Fruit fly (Drosophila melanogaster) whole organism, embryonic: ENCODE data around the gene CG15818.
A peak's percentile ranks its signal among the peaks of the same experiment; 100 is the strongest.

Experiments used
- Adf1 ChIP-seq: fragments of 200-800 bp; sonication (Bioruptor generic); IDR thresholded peaks from 2 replicates; pipeline ENCODE4 v1.3.6; 2022; ENCODE audit warnings: missing biosample characterization, missing genetic modification characterization
- Antp ChIP-seq: fragments of 200-800 bp; sonication (Bioruptor generic); optimal IDR thresholded peaks from 3 replicates; lab custom pipeline; 2016; ENCODE audit warnings: missing biosample characterization, missing genetic modification characterization
- CG10147 ChIP-seq: fragments of 200-800 bp; sonication (Bioruptor generic); optimal IDR thresholded peaks from 2 replicates; lab custom pipeline; 2019; ENCODE audit warnings: missing biosample characterization, mild to moderate bottlenecking, missing genetic modification characterization, moderate library complexity
- CG10979 ChIP-seq: fragments of 200-800 bp; sonication (Bioruptor generic); optimal IDR thresholded peaks from 2 replicates; lab custom pipeline; 2018; ENCODE audit warnings: missing biosample characterization, mild to moderate bottlenecking, missing genetic modification characterization, moderate library complexity
- CG11723 ChIP-seq: fragments of 200-800 bp; sonication (Bioruptor generic); optimal IDR thresholded peaks from 2 replicates; lab custom pipeline; 2017; ENCODE audit warnings: missing biosample characterization, mild to moderate bottlenecking, missing genetic modification characterization
- CG12391 ChIP-seq: fragments of 200-800 bp; sonication (Bioruptor generic); optimal IDR thresholded peaks from 3 replicates; lab custom pipeline; 2018; ENCODE audit warnings: missing biosample characterization, mild to moderate bottlenecking, missing genetic modification characterization, moderate library complexity
- CG13424 ChIP-seq: fragments of 200-800 bp; sonication (Bioruptor generic); optimal IDR thresholded peaks from 2 replicates; lab custom pipeline; 2019; ENCODE audit warnings: missing biosample characterization, mild to moderate bottlenecking, missing genetic modification characterization, moderate library complexity
- CG15479 ChIP-seq: fragments of 200-800 bp; sonication (Bioruptor generic); optimal IDR thresholded peaks from 3 replicates; lab custom pipeline; 2019; ENCODE audit warnings: missing biosample characterization, mild to moderate bottlenecking, missing genetic modification characterization, moderate library complexity
- CG1602 ChIP-seq: fragments of 200-800 bp; sonication (Bioruptor generic); optimal IDR thresholded peaks from 3 replicates; lab custom pipeline; 2016; ENCODE audit warnings: missing biosample characterization, missing genetic modification characterization
- CG1647 ChIP-seq: fragments of 200-800 bp; sonication (Bioruptor generic); optimal IDR thresholded peaks from 3 replicates; lab custom pipeline; 2016; ENCODE audit warnings: missing biosample characterization, missing genetic modification characterization
- CG17359 ChIP-seq: fragments of 200-800 bp; sonication (Bioruptor generic); optimal IDR thresholded peaks from 3 replicates; lab custom pipeline; 2018; ENCODE audit warnings: missing biosample characterization, mild to moderate bottlenecking, missing genetic modification characterization, moderate library complexity
- CG17361 ChIP-seq: fragments of 200-800 bp; sonication (Bioruptor generic); IDR thresholded peaks from 3 replicates; pipeline ENCODE4 v1.3.6; 2022; ENCODE audit warnings: missing biosample characterization, missing genetic modification characterization
- CG17568 ChIP-seq: fragments of 200-800 bp; sonication (Bioruptor generic); optimal IDR thresholded peaks from 2 replicates; lab custom pipeline; 2018; ENCODE audit warnings: missing biosample characterization, mild to moderate bottlenecking, missing genetic modification characterization, moderate library complexity
- CG17802 ChIP-seq: fragments of 200-800 bp; sonication (Bioruptor generic); optimal IDR thresholded peaks from 2 replicates; lab custom pipeline; 2018; ENCODE audit warnings: missing biosample characterization, mild to moderate bottlenecking, missing genetic modification characterization, moderate library complexity
- CG31224 ChIP-seq: fragments of 200-800 bp; sonication (Bioruptor generic); IDR thresholded peaks from 2 replicates; pipeline ENCODE4 v1.3.6; 2022; ENCODE audit warnings: missing biosample characterization, missing genetic modification characterization
- CG33213 ChIP-seq: fragments of 200-800 bp; sonication (Bioruptor generic); optimal IDR thresholded peaks from 3 replicates; lab custom pipeline; 2016; ENCODE audit warnings: missing biosample characterization, missing genetic modification characterization
- CG3407 ChIP-seq: fragments of 200-800 bp; sonication (Bioruptor generic); optimal IDR thresholded peaks from 2 replicates; lab custom pipeline; 2018; ENCODE audit warnings: missing biosample characterization, mild to moderate bottlenecking, missing genetic modification characterization
- CG34422 ChIP-seq: fragments of 200-800 bp; sonication (Bioruptor generic); IDR thresholded peaks from 3 replicates; pipeline ENCODE4 v1.3.6; 2022; ENCODE audit warnings: missing biosample characterization, missing genetic modification characterization
- CG43689 ChIP-seq: fragments of 200-800 bp; sonication (Bioruptor generic); IDR thresholded peaks from 2 replicates; pipeline ENCODE4 v1.3.6; 2022; ENCODE audit warnings: missing biosample characterization, missing genetic modification characterization
- CG4617 ChIP-seq: fragments of 200-800 bp; sonication (Bioruptor generic); optimal IDR thresholded peaks from 3 replicates; lab custom pipeline; 2016; ENCODE audit warnings: missing biosample characterization, missing genetic modification characterization, borderline replicate concordance
- CG5953 ChIP-seq: fragments of 200-800 bp; sonication (Bioruptor generic); IDR thresholded peaks from 2 replicates; pipeline ENCODE4 v1.3.6; 2022; ENCODE audit warnings: missing biosample characterization, missing genetic modification characterization
- CG6689 ChIP-seq: fragments of 200-800 bp; sonication (Bioruptor generic); IDR thresholded peaks from 2 replicates; pipeline ENCODE4 v1.3.6; 2022; ENCODE audit warnings: missing biosample characterization, missing genetic modification characterization
- CG7271 ChIP-seq: fragments of 200-800 bp; sonication (Bioruptor generic); optimal IDR thresholded peaks from 2 replicates; lab custom pipeline; 2018; ENCODE audit warnings: missing biosample characterization, mild to moderate bottlenecking, missing genetic modification characterization, moderate library complexity
- CG7987 ChIP-seq: fragments of 200-800 bp; sonication (Bioruptor generic); optimal IDR thresholded peaks from 2 replicates; lab custom pipeline; 2018; ENCODE audit warnings: missing biosample characterization, mild to moderate bottlenecking, missing genetic modification characterization, moderate library complexity
- CG8478 ChIP-seq: fragments of >200 bp; optimal IDR thresholded peaks from 2 replicates; lab custom pipeline; 2018
- CG8944 ChIP-seq: fragments of 200-800 bp; sonication (Bioruptor generic); optimal IDR thresholded peaks from 3 replicates; lab custom pipeline; 2016; ENCODE audit warnings: missing biosample characterization, missing genetic modification characterization
- CG9609 ChIP-seq: fragments of 200-800 bp; sonication (Bioruptor generic); optimal IDR thresholded peaks from 3 replicates; lab custom pipeline; 2016; ENCODE audit warnings: missing biosample characterization, missing genetic modification characterization
- CG9932 ChIP-seq: fragments of 200-800 bp; sonication (Bioruptor generic); IDR thresholded peaks from 2 replicates; pipeline ENCODE4 v1.3.6; 2022; ENCODE audit warnings: missing biosample characterization, missing genetic modification characterization
- D19B ChIP-seq: fragments of 200-800 bp; sonication (Bioruptor generic); optimal IDR thresholded peaks from 2 replicates; lab custom pipeline; 2017; ENCODE audit warnings: missing biosample characterization, mild to moderate bottlenecking, missing genetic modification characterization
- Dfd ChIP-seq, 2 experiments: fragments of >200 bp; optimal IDR thresholded peaks; 2 replicates each; lab custom pipeline; 2017; ENCODE audit warnings: missing biosample characterization in 2 of 2, missing genetic modification characterization in 2 of 2
- HmgZ ChIP-seq: fragments of 200-800 bp; sonication (Bioruptor generic); optimal IDR thresholded peaks from 2 replicates; lab custom pipeline; 2018; ENCODE audit warnings: missing biosample characterization, mild to moderate bottlenecking, missing genetic modification characterization
- Hmx ChIP-seq: fragments of 200-800 bp; sonication (Bioruptor generic); optimal IDR thresholded peaks from 2 replicates; lab custom pipeline; 2016; ENCODE audit warnings: missing biosample characterization, missing genetic modification characterization
- Mes4 ChIP-seq: fragments of 200-800 bp; sonication (Bioruptor generic); optimal IDR thresholded peaks from 2 replicates; lab custom pipeline; 2016; ENCODE audit warnings: missing biosample characterization, missing genetic modification characterization
- Ptx1 ChIP-seq: fragments of 200-800 bp; sonication (Bioruptor generic); IDR thresholded peaks from 2 replicates; pipeline ENCODE4 v1.3.6; 2022; ENCODE audit warnings: missing biosample characterization, missing genetic modification characterization
- YL-1 ChIP-seq: fragments of 200-800 bp; sonication (Bioruptor generic); optimal IDR thresholded peaks from 3 replicates; lab custom pipeline; 2017; ENCODE audit warnings: missing biosample characterization, mild to moderate bottlenecking, missing genetic modification characterization
- bigmax ChIP-seq: fragments of 200-800 bp; sonication (Bioruptor generic); optimal IDR thresholded peaks from 2 replicates; lab custom pipeline; 2018; ENCODE audit warnings: missing biosample characterization, mild to moderate bottlenecking, missing genetic modification characterization
- br ChIP-seq: fragments of >200 bp; optimal IDR thresholded peaks from 2 replicates; lab custom pipeline; 2017
- dan ChIP-seq: fragments of 200-800 bp; sonication (Bioruptor generic); IDR thresholded peaks from 2 replicates; pipeline ENCODE4 v1.3.6; 2022; ENCODE audit warnings: missing biosample characterization, missing genetic modification characterization
- ewg ChIP-seq: fragments of 200-800 bp; sonication (Bioruptor generic); optimal IDR thresholded peaks from 3 replicates; lab custom pipeline; 2017; ENCODE audit warnings: mild to moderate bottlenecking, missing biosample characterization, missing genetic modification reagents, missing genetic modification characterization
- gcm ChIP-seq: fragments of 200-800 bp; sonication (Bioruptor generic); optimal IDR thresholded peaks from 2 replicates; lab custom pipeline; 2019; ENCODE audit warnings: missing biosample characterization, mild to moderate bottlenecking, missing genetic modification characterization, moderate library complexity
- insv ChIP-seq, 2 experiments: fragments of 200-800 bp; sonication (Bioruptor generic); optimal IDR thresholded peaks; 3 replicates each; lab custom pipeline; 2016 to 2018; ENCODE audit warnings: missing biosample characterization in 2 of 2, missing genetic modification characterization in 2 of 2
- ken ChIP-seq: fragments of 200-800 bp; sonication (Bioruptor generic); IDR thresholded peaks from 3 replicates; pipeline ENCODE4 v1.3.6; 2022; ENCODE audit warnings: missing biosample characterization, missing genetic modification characterization
- klu ChIP-seq: fragments of 200-800 bp; sonication (Bioruptor generic); IDR thresholded peaks from 2 replicates; pipeline ENCODE4 v1.3.6; 2022; ENCODE audit warnings: missing biosample characterization, missing genetic modification characterization
- lola ChIP-seq, 3 experiments: fragments of >200 bp in 2 of 3; fragments of 200-800 bp in 1 of 3; sonication (Bioruptor generic) in 1 of 3; optimal IDR thresholded peaks; 2 replicates each; lab custom pipeline; 2017 to 2019; ENCODE audit warnings: missing biosample characterization in 3 of 3, missing genetic modification characterization in 3 of 3, mild to moderate bottlenecking in 1 of 3, moderate library complexity in 1 of 3
- pho ChIP-seq: fragments of 200-800 bp; sonication (Bioruptor generic); optimal IDR thresholded peaks from 2 replicates; lab custom pipeline; 2016; ENCODE audit warnings: missing biosample characterization, missing genetic modification characterization
- tin ChIP-seq: fragments of 200-800 bp; sonication (Bioruptor generic); optimal IDR thresholded peaks from 3 replicates; lab custom pipeline; 2016; ENCODE audit warnings: missing biosample characterization, missing genetic modification characterization
- tio ChIP-seq: fragments of 200-800 bp; sonication (Bioruptor generic); optimal IDR thresholded peaks from 2 replicates; lab custom pipeline; 2017; ENCODE audit warnings: missing biosample characterization, missing genetic modification characterization, inconsistent platforms
- tll ChIP-seq, 2 experiments: fragments of 200-800 bp in 1 of 2; fragments of >200 bp in 1 of 2; sonication (Bioruptor generic) in 1 of 2; optimal IDR thresholded peaks; 2 replicates each; lab custom pipeline; 2017 to 2019; ENCODE audit warnings: missing biosample characterization in 2 of 2, missing genetic modification characterization in 2 of 2, mild to moderate bottlenecking in 1 of 2, moderate library complexity in 1 of 2
- wor ChIP-seq: fragments of 200-800 bp; sonication (Bioruptor generic); IDR thresholded peaks from 2 replicates; pipeline ENCODE4 v1.3.6; 2022; ENCODE audit warnings: missing biosample characterization, missing genetic modification characterization
- yki ChIP-seq: fragments of >200 bp; optimal IDR thresholded peaks from 3 replicates; lab custom pipeline; 2018
- zen ChIP-seq: fragments of 200-800 bp; sonication (Bioruptor generic); optimal IDR thresholded peaks from 3 replicates; lab custom pipeline; 2018; ENCODE audit warnings: missing biosample characterization, mild to moderate bottlenecking, missing genetic modification characterization, moderate library complexity

Gene CG15818

DNA sequence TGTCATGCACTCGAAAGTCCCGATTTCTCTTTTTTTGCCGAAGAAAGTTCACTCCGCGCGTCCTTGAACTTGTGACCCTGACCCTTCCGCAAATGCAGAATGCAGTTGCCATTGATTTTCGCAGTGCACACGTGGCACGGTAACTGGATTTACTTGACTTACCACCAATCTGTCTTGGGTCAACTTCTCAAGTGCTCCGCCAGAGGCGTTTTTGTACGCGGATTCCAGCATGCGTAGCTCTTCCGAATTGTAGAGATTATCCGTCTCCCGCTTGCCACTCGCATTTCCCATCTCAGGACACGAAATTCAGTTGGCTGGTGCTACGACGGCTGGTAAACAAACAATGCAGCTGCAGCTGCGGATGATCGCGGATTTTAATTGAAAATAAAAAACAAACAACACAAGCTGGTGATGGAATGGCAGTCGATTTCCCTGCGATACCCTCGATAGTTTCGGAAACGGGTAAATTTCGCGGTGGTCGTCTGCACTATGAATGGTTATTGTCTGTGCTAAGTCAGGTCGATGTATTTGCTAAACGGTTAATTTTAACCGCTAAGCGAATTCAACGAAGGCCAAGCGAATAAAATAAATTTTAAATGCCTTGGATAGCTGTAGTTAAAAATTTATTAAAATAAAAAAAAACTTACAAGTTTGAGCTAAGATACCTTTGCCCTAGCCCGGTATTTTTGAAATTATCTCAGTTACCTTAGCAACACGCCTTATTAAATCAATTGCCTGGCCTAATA is 22.7 kb upstream of the CG15818 start, which contains the start of the genes CG5149 and gudu (continued):
- TF ChIP-seq CG4617 (GFP tag; lab: Kevin White, UChicago) (peak; percentile 58), HmgZ (tag; lab: Kevin White, UChicago) (peak; percentile 46), CG5953 (GFP tag; lab: Robert Waterston, UW) (no peak), CG12391 (tag; lab: Kevin White, UChicago) (no peak), Adf1 (GFP tag; lab: Robert Waterston, UW) (no peak), CG1602 (no peak), CG17802 (tag; lab: Kevin White, UChicago) (no peak), CG34422 (no peak), gcm (no peak), CG7271 (tag; lab: Kevin White, UChicago) (no peak), CG10979 (tag; lab: Kevin White, UChicago) (no peak), br (no peak), CG7987 (GFP tag; lab: Kevin White, UChicago) (peak; percentile 24), CG6689 (GFP tag; lab: Robert Waterston, UW) (no peak), CG8478 (no peak), Ptx1 (GFP tag; lab: Robert Waterston, UW) (no peak), Mes4 (GFP tag; lab: Kevin White, UChicago) (no peak), tin (GFP tag; lab: Kevin White, UChicago) (no peak), CG17361 (GFP tag; lab: Robert Waterston, UW) (peak; percentile 52; the same call in 2 of the 3 replicates), CG15479 (no peak), CG13424 (no peak), dan (no peak), pho (GFP tag; lab: Kevin White, UChicago) (no peak), CG8944 (GFP tag; lab: Kevin White, UChicago) (no peak), zen (peak; percentile 22), CG1647 (GFP tag; lab: Kevin White, UChicago) (no peak), Dfd (GFP tag; optimal IDR thresholded peaks at IDR 0.05; lab: Kevin White, UChicago) (no peak), CG3407 (GFP tag; lab: Kevin White, UChicago) (no peak), tio (GFP tag; lab: Kevin White, UChicago) (no peak), Hmx (GFP tag; lab: Kevin White, UChicago) (no peak), insv (GFP tag; optimal IDR thresholded peaks at IDR 0.05; lab: Kevin White, UChicago) (no peak), YL-1 (GFP tag; lab: Kevin White, UChicago) (peak; percentile 32), CG31224 (GFP tag; lab: Robert Waterston, UW) (no peak), ewg (no peak), CG9609 (no peak), ken (GFP tag; lab: Robert Waterston, UW) (no peak), yki (lab: Kevin White, UChicago) (no peak), Antp (GFP tag; lab: Kevin White, UChicago) (no peak), CG43689 (no peak), klu (GFP tag; lab: Robert Waterston, UW) (no peak), CG17568 (GFP tag; lab: Kevin White, UChicago) (peak; percentile 36), CG17359 (no peak), D19B (GFP tag; lab: Kevin White, UChicago) (no peak), CG11723 (GFP tag; lab: Kevin White, UChicago) (no peak), tll (GFP tag; optimal IDR thresholded peaks at IDR 0.05; lab: Kevin White, UChicago) (no peak), wor (no peak), CG10147 (GFP tag; lab: Kevin White, UChicago) (no peak), CG9932 (GFP tag; lab: Robert Waterston, UW) (peak; percentile 67), lola (GFP tag; optimal IDR thresholded peaks at IDR 0.05; lab: Kevin White, UChicago) (no peak), CG33213 (GFP tag; lab: Kevin White, UChicago) (no peak), bigmax (GFP tag; lab: Kevin White, UChicago) (peak; percentile 29)
